Worm (Caenorhabditis elegans) whole organism, L4/young adult: Measurements from ENCODE around the gene ZK856.14.

Experiments
- W03F9.2 ChIP-seq: fragments of 150-350 bp; optimal IDR thresholded peaks from 2 replicates; lab custom pipeline; 2014; ENCODE audit warnings: missing biosample characterization, missing genetic modification characterization
- him-1 ChIP-seq: sonication (generic microtip); optimal IDR thresholded peaks from 2 replicates; lab custom pipeline; 2016; ENCODE audit warnings: missing genotype, missing genetic modification reagents, missing genetic modification characterization, missing compliant biosample characterization

DNA sequence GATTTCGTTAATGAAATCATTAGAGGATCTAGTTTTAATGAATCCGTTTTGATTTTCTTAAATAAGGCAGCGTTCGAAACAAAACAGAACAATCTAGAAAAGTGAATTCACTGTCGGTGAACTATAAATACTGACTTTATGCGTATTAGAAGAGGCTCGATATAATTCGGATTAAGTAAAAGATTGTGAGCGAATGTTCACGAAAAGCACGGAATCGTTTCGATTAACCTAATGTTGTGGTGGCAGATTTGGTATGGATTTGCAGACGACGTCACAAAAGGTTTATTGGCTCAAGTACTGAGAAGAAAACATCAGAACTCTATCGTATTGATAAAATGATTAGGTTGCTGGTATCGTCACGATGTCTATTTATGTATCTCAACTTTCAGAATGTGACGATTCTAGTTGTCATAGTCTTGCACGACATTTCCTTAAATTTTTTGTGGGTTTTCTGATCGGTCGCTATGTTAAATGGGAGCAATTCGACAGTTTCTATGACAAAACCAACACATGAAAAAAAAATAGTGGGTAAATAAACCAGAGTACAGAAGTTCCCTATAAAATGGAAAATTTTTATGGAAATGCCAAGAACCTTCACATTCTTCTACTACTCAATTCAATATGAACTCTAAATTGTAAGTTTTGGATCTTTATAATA lies 12.5 kb downstream of the ZK856.14 start, which contains the start of the genes pyt-1 and fipr-7:
- TF ChIP-seq W03F9.2 (no peak), him-1 (tag; lab: Kevin White, UChicago) (no peak)
